Fruit fly (Drosophila melanogaster): ENCODE data around the gene HIP.

DNA sequence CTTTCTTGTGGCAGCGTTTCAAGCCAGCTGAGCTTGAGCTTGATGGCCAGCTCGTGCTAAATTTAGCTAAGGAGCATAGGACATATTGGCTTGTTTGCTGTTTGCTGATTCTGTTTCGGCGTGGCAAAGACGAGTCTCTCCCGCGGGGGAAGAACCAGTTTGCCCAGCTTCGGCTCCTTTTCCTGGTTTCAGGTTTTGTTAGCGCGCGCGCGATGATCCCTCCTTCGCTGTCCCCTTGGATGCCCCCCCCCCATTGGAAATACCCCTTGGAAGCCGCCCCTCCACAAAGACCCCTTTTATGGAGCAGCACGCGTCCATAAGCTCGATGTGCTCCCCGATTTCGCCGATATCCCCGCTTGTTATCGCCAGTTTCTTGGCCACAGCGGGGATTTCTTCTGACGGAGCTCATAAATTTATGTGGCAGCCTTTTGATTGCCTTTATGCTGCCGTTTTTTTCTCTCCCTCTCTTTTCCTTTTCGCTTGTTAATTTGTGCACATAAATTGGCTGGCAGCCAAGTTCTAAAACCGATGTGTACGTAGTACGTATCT is 34.2 kb downstream of the HIP start:
- TF ChIP-seq CG9797 (GFP tag; optimal IDR thresholded peaks at IDR 0.05) (no peak), Lpt (GFP tag; optimal IDR thresholded peaks at IDR 0.05) (no peak), Drgx (GFP tag; IDR thresholded peaks at IDR 0.05) (no peak)
